Worm (Caenorhabditis elegans) whole organism, L4/young adult: ENCODE data around the gene ftt-2.

ENCODE experiments used
- W03F9.2 ChIP-seq: fragments of 150-350 bp; optimal IDR thresholded peaks from 2 replicates; lab custom pipeline; 2014; ENCODE audit warnings: missing biosample characterization, missing genetic modification characterization
- him-1 ChIP-seq: sonication (generic microtip); optimal IDR thresholded peaks from 2 replicates; lab custom pipeline; 2016; ENCODE audit warnings: missing genotype, missing genetic modification reagents, missing genetic modification characterization, missing compliant biosample characterization

ce11 chrX:11623442-11623841 is 18.2 kb upstream of the ftt-2 start:
- TF ChIP-seq him-1 (no peak), W03F9.2 (tag; lab: Kevin White, UChicago) (no peak)
